Fruit fly (Drosophila melanogaster) whole organism, adult: ENCODE results near the gene kz.

ENCODE experiments used
- CG1620 ChIP-seq: fragments of 200-800 bp; sonication (Bioruptor generic); optimal IDR thresholded peaks from 2 replicates; lab custom pipeline; 2016; ENCODE audit warnings: missing biosample characterization, missing genetic modification characterization
- Hr96 ChIP-seq: fragments of 200-800 bp; sonication (Bioruptor generic); optimal IDR thresholded peaks from 2 replicates; lab custom pipeline; 2016; ENCODE audit warnings: missing biosample characterization, missing genetic modification characterization
- cic ChIP-seq: fragments of 200-800 bp; sonication (Bioruptor generic); optimal IDR thresholded peaks from 2 replicates; lab custom pipeline; 2017; ENCODE audit warnings: missing biosample characterization, mild to moderate bottlenecking, missing genetic modification characterization, moderate library complexity

DNA sequence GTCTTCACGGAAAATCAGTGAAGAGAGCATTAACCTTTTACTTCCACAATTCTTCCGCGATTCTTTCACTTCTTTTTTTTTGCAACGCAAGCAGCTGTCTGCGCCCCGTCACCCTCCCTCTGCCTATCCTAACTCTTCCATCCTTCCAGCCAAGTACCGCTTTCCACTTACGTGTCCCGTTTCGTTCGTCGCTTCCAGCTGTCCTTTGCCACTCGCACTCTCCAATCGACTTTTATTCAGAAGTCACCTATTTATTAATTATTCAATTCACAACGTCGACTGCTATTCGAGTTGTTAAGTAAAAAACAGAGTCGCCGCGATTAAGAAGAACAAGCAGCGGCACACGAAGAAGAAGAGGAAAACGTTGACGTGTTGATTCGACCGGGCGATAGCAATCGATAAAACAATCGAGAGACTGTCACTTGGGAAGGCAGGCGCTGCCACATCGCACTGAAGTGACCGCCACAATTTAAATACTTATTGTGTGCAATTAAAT is 32.9 kb upstream of the kz start, which contains the start of gene Grp170:
- TF ChIP-seq cic (GFP tag; lab: Kevin White, UChicago) = no peak
- TF ChIP-seq CG1620 (GFP tag; lab: Kevin White, UChicago) = no peak
- TF ChIP-seq Hr96 (GFP tag; lab: Kevin White, UChicago) = no peak
